Worm (Caenorhabditis elegans) whole organism, L1 larva: ENCODE measurements around the gene lgc-41.
A peak's percentile ranks its signal among the peaks of the same experiment; 100 is the strongest.

ENCODE experiments used
- C04F5.9 ChIP-seq: sonication (generic microtip); optimal IDR thresholded peaks from 2 replicates; lab custom pipeline; 2016; ENCODE audit warnings: missing genetic modification characterization, missing compliant biosample characterization
- F16B12.6 ChIP-seq: fragments of 150-350 bp; optimal IDR thresholded peaks from 2 replicates; lab custom pipeline; 2014; ENCODE audit warnings: missing biosample characterization, missing genetic modification characterization
- Y116A8C.19 ChIP-seq: sonication (generic microtip); optimal IDR thresholded peaks from 2 replicates; lab custom pipeline; 2016; ENCODE audit warnings: missing compliant biosample characterization, missing genetic modification characterization, borderline replicate concordance
- alr-1 ChIP-seq: fragments of 200-800 bp; sonication (Bioruptor generic); optimal IDR thresholded peaks from 2 replicates; lab custom pipeline; 2018; ENCODE audit warnings: borderline replicate concordance, mild to moderate bottlenecking, missing genetic modification characterization, missing compliant biosample characterization
- aly-2 ChIP-seq: fragments of 150-350 bp; optimal IDR thresholded peaks from 2 replicates; lab custom pipeline; 2014; ENCODE audit warnings: missing biosample characterization, missing genetic modification characterization
- ama-1 ChIP-seq: fragments of 150-350 bp; optimal IDR thresholded peaks from 2 replicates; lab custom pipeline; 2014
- ceh-63 ChIP-seq: fragments of 200-800 bp; sonication (Bioruptor generic); optimal IDR thresholded peaks from 2 replicates; lab custom pipeline; 2018; ENCODE audit warnings: mild to moderate bottlenecking, missing genetic modification characterization, missing compliant biosample characterization
- ceh-88 ChIP-seq: fragments of 200-800 bp; sonication (Bioruptor generic); IDR thresholded peaks from 2 replicates; pipeline ENCODE4 v1.3.6; 2022; ENCODE audit warnings: missing genetic modification characterization, missing compliant biosample characterization
- ces-1 ChIP-seq: fragments of 150-350 bp; optimal IDR thresholded peaks from 2 replicates; lab custom pipeline; 2014; ENCODE audit warnings: missing biosample characterization, missing genetic modification reagents, missing genetic modification characterization
- dpl-1 ChIP-seq, 3 experiments: fragments of 150-350 bp in 2 of 3; sonication (generic microtip) in 1 of 3; optimal IDR thresholded peaks; 2 replicates each; lab custom pipeline; 2014 to 2017; ENCODE audit warnings: missing biosample characterization in 3 of 3, missing genetic modification characterization in 3 of 3, missing genetic modification reagents in 3 of 3
- dsc-1 ChIP-seq: sonication (generic microtip); optimal IDR thresholded peaks from 2 replicates; lab custom pipeline; 2016; ENCODE audit warnings: mild to moderate bottlenecking, missing genetic modification characterization, missing compliant biosample characterization
- efl-1 ChIP-seq, 4 experiments: fragments of 150-350 bp; optimal IDR thresholded peaks in 3 of 4; peaks in 1 of 4; 1 replicate in 1 of 4; 2 replicates in 3 of 4; lab custom pipeline; 2014; ENCODE audit warnings: missing biosample characterization in 2 of 4, missing genetic modification characterization in 2 of 4, missing genetic modification reagents in 2 of 4
- efl-3 ChIP-seq: fragments of 200-800 bp; sonication (Bioruptor generic); optimal IDR thresholded peaks from 2 replicates; lab custom pipeline; 2018; ENCODE audit warnings: mild to moderate bottlenecking, missing genetic modification characterization, missing compliant biosample characterization
- egl-13 ChIP-seq: sonication (generic microtip); optimal IDR thresholded peaks from 2 replicates; lab custom pipeline; 2016; ENCODE audit warnings: missing genotype, missing genetic modification reagents, missing genetic modification characterization, missing compliant biosample characterization
- elt-2 ChIP-seq: sonication (generic microtip); optimal IDR thresholded peaks from 2 replicates; lab custom pipeline; 2016; ENCODE audit warnings: missing genetic modification characterization, mild to moderate bottlenecking, inconsistent platforms, missing compliant biosample characterization, missing genetic modification reagents
- fos-1 ChIP-seq: fragments of 150-350 bp; optimal IDR thresholded peaks from 2 replicates; lab custom pipeline; 2014; ENCODE audit warnings: missing biosample characterization, missing genetic modification characterization
- grh-1 ChIP-seq: fragments of 200-800 bp; sonication (Bioruptor generic); IDR thresholded peaks from 2 replicates; pipeline ENCODE4 v1.3.6; 2022; ENCODE audit warnings: missing genetic modification reagents, missing genetic modification characterization, missing compliant biosample characterization
- hlh-17 ChIP-seq: fragments of 200-800 bp; sonication (Bioruptor generic); optimal IDR thresholded peaks from 2 replicates; lab custom pipeline; 2018; ENCODE audit warnings: missing genetic modification characterization, mild to moderate bottlenecking, missing compliant biosample characterization, moderate library complexity, borderline replicate concordance
- isw-1 ChIP-seq: fragments of 200-800 bp; sonication (Bioruptor generic); IDR thresholded peaks from 2 replicates; pipeline ENCODE4 v1.3.6; 2022; ENCODE audit warnings: missing genetic modification characterization, missing compliant biosample characterization
- jun-1 ChIP-seq: fragments of 150-350 bp; optimal IDR thresholded peaks from 2 replicates; lab custom pipeline; 2014; ENCODE audit warnings: missing biosample characterization, missing genetic modification reagents, missing genetic modification characterization
- lin-14 ChIP-seq: fragments of 200-800 bp; sonication (Bioruptor generic); optimal IDR thresholded peaks from 2 replicates; lab custom pipeline; 2018; ENCODE audit warnings: mild to moderate bottlenecking, missing genetic modification characterization, moderate library complexity, missing compliant biosample characterization
- lin-15B ChIP-seq: fragments of 150-350 bp; sonication (generic microtip); optimal IDR thresholded peaks from 3 replicates; lab custom pipeline; 2014; ENCODE audit warnings: missing biosample characterization, missing genetic modification characterization
- lin-35 ChIP-seq, 2 experiments: fragments of 150-350 bp; optimal IDR thresholded peaks; 2 replicates each; lab custom pipeline; 2014; ENCODE audit warnings: missing biosample characterization in 2 of 2, missing genetic modification characterization in 2 of 2, missing genetic modification reagents in 2 of 2
- lsy-2 ChIP-seq, 2 experiments: fragments of 150-350 bp; optimal IDR thresholded peaks; 2 replicates each; lab custom pipeline; 2014; ENCODE audit warnings: missing biosample characterization in 2 of 2, missing genetic modification characterization in 2 of 2
- mdl-1 ChIP-seq, 2 experiments: fragments of 150-350 bp; optimal IDR thresholded peaks; 2 replicates each; lab custom pipeline; 2014 to 2017; ENCODE audit warnings: missing biosample characterization in 2 of 2, missing genetic modification characterization in 2 of 2, inconsistent platforms in 1 of 2
- nhr-20 ChIP-seq: sonication (generic microtip); optimal IDR thresholded peaks from 2 replicates; lab custom pipeline; 2016; ENCODE audit warnings: mild to moderate bottlenecking, missing genetic modification characterization, missing compliant biosample characterization
- nhr-237 ChIP-seq: fragments of 150-350 bp; optimal IDR thresholded peaks from 2 replicates; lab custom pipeline; 2014; ENCODE audit warnings: missing biosample characterization, missing genetic modification characterization
- nhr-28 ChIP-seq: fragments of 150-350 bp; optimal IDR thresholded peaks from 2 replicates; lab custom pipeline; 2014; ENCODE audit warnings: missing biosample characterization, missing genetic modification characterization
- nhr-71 ChIP-seq: sonication (generic microtip); optimal IDR thresholded peaks from 2 replicates; lab custom pipeline; 2016; ENCODE audit warnings: mild to moderate bottlenecking, missing genetic modification characterization, moderate library complexity, missing compliant biosample characterization
- nhr-76 ChIP-seq: sonication (generic microtip); optimal IDR thresholded peaks from 2 replicates; lab custom pipeline; 2017; ENCODE audit warnings: missing biosample characterization, missing genetic modification characterization
- nhr-85 ChIP-seq: sonication (generic microtip); peaks from one replicate; lab custom pipeline; 2016; ENCODE audit warnings: missing genetic modification characterization, inconsistent platforms, missing compliant biosample characterization
- nhr-90 ChIP-seq: sonication (generic microtip); optimal IDR thresholded peaks from 2 replicates; lab custom pipeline; 2016; ENCODE audit warnings: mild to moderate bottlenecking, missing genetic modification characterization, missing compliant biosample characterization; ENCODE audit not compliant: poor library complexity
- pag-3 ChIP-seq: sonication (generic microtip); optimal IDR thresholded peaks from 2 replicates; lab custom pipeline; 2017; ENCODE audit warnings: missing genetic modification characterization, mild to moderate bottlenecking, missing compliant biosample characterization, antibody characterized with exemption, borderline replicate concordance; ENCODE audit not compliant: insufficient read depth
- pax-3 ChIP-seq: fragments of 200-800 bp; sonication (Bioruptor generic); optimal IDR thresholded peaks from 2 replicates; lab custom pipeline; 2018; ENCODE audit warnings: mild to moderate bottlenecking, missing genetic modification characterization, moderate library complexity, missing compliant biosample characterization
- pqm-1 ChIP-seq: sonication (generic microtip); optimal IDR thresholded peaks from 3 replicates; lab custom pipeline; 2017; ENCODE audit warnings: missing biosample characterization, missing genetic modification characterization
- skn-1 ChIP-seq: fragments of 150-350 bp; optimal IDR thresholded peaks from 2 replicates; lab custom pipeline; 2014; ENCODE audit warnings: missing biosample characterization, missing genetic modification characterization
- snpc-4 ChIP-seq: fragments of 150-350 bp; optimal IDR thresholded peaks from 2 replicates; lab custom pipeline; 2014; ENCODE audit warnings: missing biosample characterization, missing genetic modification characterization
- sox-4 ChIP-seq: sonication (generic microtip); optimal IDR thresholded peaks from 2 replicates; lab custom pipeline; 2016; ENCODE audit warnings: missing genetic modification characterization, missing compliant biosample characterization
- sptf-1 ChIP-seq: fragments of 150-350 bp; optimal IDR thresholded peaks from 2 replicates; lab custom pipeline; 2014; ENCODE audit warnings: missing biosample characterization, missing genetic modification characterization
- sup-37 ChIP-seq: fragments of 200-800 bp; sonication (Bioruptor generic); optimal IDR thresholded peaks from 2 replicates; lab custom pipeline; 2018; ENCODE audit warnings: mild to moderate bottlenecking, missing genetic modification characterization, missing compliant biosample characterization
- swsn-7 ChIP-seq: sonication (generic microtip); optimal IDR thresholded peaks from 2 replicates; lab custom pipeline; 2016; ENCODE audit warnings: missing genetic modification characterization, missing compliant biosample characterization
- tbx-2 ChIP-seq: sonication (generic microtip); optimal IDR thresholded peaks from 2 replicates; lab custom pipeline; 2016; ENCODE audit warnings: missing genetic modification characterization, missing compliant biosample characterization
- tlp-1 ChIP-seq: fragments of 150-350 bp; optimal IDR thresholded peaks from 2 replicates; lab custom pipeline; 2014; ENCODE audit warnings: missing biosample characterization, missing genetic modification characterization
- unc-30 ChIP-seq: sonication (generic microtip); optimal IDR thresholded peaks from 2 replicates; lab custom pipeline; 2017; ENCODE audit warnings: missing biosample characterization, missing genetic modification characterization
- unc-62 ChIP-seq: fragments of 150-350 bp; optimal IDR thresholded peaks from 2 replicates; lab custom pipeline; 2014; ENCODE audit warnings: missing biosample characterization, missing genetic modification reagents, missing genetic modification characterization
- vab-15 ChIP-seq: sonication (generic microtip); optimal IDR thresholded peaks from 2 replicates; lab custom pipeline; 2017; ENCODE audit warnings: missing genotype, mild to moderate bottlenecking, missing genetic modification characterization, missing compliant biosample characterization
- ztf-4 ChIP-seq: fragments of 150-350 bp; optimal IDR thresholded peaks from 2 replicates; lab custom pipeline; 2014; ENCODE audit warnings: missing biosample characterization, missing genetic modification characterization

lgc-41 gene

DNA sequence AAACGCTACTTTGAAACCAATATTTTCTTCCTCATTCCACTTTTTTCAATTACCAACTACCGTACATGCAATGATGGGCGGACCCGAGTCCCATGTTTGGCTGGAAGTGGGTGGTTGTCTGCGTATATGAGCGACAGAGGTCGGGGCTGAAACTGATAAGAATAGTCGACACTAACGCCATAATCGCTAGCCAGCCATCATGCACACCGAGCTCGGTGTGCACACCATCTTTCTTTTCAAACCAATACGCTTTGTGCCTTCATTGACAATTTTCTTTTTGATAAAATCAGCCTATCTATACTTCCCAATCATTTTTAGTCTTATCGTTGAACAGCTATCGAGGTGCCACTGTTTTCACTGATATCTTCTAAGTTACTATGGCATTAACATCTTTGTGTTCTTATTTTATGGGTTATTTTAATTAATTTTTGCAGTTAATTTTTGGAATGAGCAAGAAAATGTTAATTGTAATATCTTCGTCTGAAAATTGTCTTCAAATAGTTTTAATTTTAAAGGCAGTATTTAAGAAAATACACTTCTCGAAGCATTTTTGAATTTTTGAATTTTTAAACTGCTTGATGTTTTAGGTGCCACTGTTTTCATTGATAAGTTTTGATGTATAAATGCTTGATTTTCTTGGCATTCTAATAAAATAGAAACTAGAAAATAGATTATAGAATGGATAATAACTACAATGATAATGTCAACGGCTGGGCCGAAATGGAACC is 26.7 kb downstream of the lgc-41 start, which contains the start of gene elt-2:
Gene elt-2 (plus strand): TSS at position 678 of the 728 bp plus-strand sequence.
- TF ChIP-seq C04F5.9 (no peak), lin-35 (GFP tag; optimal IDR thresholded peaks at IDR 0.05; lab: Kevin White, UChicago) (peak in 1 of 2 experiments; percentile 49), unc-30 (tag; lab: Kevin White, UChicago) (no peak), swsn-7 (tag; lab: Kevin White, UChicago) (no peak), nhr-90 (tag; lab: Kevin White, UChicago) (peak; percentile 21), lin-14 (GFP tag; lab: Kevin White, UChicago) (no peak), skn-1 (no peak), efl-3 (GFP tag; lab: Kevin White, UChicago) (no peak), nhr-71 (peak; percentile 19), elt-2 (tag; lab: Kevin White, UChicago) (no peak), dpl-1 (GFP tag; optimal IDR thresholded peaks at IDR 0.05; lab: Kevin White, UChicago) (no peak), ceh-63 (no peak), pag-3 (tag; lab: Kevin White, UChicago) (no peak), F16B12.6 (tag; lab: Kevin White, UChicago) (no peak), nhr-20 (peak; percentile 21), ama-1 (no peak), pqm-1 (peak; percentile 47), nhr-28 (no peak), isw-1 (GFP tag; lab: Robert Waterston, UW) (no peak), sox-4 (tag; lab: Kevin White, UChicago) (no peak), vab-15 (no peak), pax-3 (tag; lab: Kevin White, UChicago) (peak; percentile 23), grh-1 (no peak), tbx-2 (no peak), nhr-76 (tag; lab: Kevin White, UChicago) (no peak), mdl-1 (tag; optimal IDR thresholded peaks at IDR 0.05; lab: Kevin White, UChicago) (no peak), Y116A8C.19 (tag; lab: Kevin White, UChicago) (no peak), snpc-4 (tag; lab: Kevin White, UChicago) (no peak), nhr-237 (tag; lab: Kevin White, UChicago) (no peak), sup-37 (GFP tag; lab: Kevin White, UChicago) (no peak), jun-1 (tag; lab: Kevin White, UChicago) (peak; percentile 73), alr-1 (tag; lab: Kevin White, UChicago) (no peak), lsy-2 (tag; optimal IDR thresholded peaks at IDR 0.05; lab: Kevin White, UChicago) (peak in 1 of 2 experiments; percentile 16)

DNA sequence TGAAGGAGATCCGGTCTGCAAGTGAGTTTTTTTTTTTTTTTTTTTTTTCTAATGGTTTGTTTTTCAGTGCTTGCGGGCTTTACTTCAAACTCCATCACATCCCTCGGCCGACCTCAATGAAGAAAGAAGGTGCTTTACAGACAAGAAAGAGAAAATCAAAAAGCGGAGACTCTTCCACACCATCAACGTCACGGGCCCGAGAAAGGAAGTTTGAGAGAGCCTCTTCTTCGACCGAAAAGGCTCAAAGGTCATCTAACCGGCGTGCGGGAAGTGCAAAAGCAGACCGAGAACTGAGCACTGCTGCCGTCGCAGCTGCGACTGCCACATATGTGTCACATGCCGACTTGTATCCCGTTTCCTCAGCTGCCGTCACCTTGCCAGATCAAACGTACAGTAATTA is 28.2 kb downstream of the lgc-41 start:
- TF ChIP-seq efl-1 (optimal IDR thresholded peaks at IDR 0.05; lab: Kevin White, UChicago) (no peak), efl-1 (GFP tag; optimal IDR thresholded peaks at IDR 0.05 in 1 of 2; lab: Kevin White, UChicago) (peak in 1 of 2 experiments; percentile 50), grh-1 (no peak)

DNA sequence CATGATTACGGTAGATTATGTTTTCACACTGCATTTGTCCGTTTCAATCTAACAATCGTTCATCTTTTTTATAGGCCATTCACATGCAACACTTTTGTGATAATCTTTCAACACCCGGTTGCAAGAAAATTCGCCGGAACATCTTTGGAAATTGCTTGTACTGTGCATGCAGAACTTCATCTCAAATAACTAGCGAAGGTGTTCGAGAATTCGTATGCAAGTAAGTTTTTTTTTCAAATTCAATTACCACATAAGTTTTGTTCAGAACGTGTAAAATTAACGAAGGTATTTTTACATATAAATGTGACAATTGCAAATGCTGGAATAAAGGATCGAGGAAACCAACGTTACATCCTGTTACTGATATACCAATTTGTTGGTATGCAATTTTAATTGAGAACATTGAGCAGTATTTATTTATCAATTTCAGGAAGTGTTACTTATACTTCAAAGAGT is 31.3 kb downstream of the lgc-41 start, which contains the start of gene C33D3.3:
Gene C33D3.3 (plus strand): TSS at position 51 of the 456 bp plus-strand sequence.
- TF ChIP-seq skn-1: no peak

DNA sequence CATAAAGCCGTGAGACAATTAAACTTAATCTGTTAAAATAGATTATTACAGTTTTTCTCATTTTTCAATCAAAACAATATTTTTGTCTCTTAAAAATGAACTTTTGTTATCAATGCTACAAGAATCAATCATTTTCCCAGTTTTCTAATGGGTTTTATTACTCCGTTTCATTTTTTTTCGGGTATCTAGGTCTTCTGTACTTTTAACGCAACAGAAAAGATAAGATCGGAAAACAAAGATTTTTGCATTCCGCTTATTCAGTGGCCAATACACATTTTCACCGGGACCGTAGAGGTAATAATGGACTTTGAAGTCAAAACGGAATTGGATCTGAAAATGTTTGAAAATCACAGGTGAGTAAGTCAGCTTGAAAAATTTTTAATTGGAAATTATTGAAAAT is 34.7 kb downstream of the lgc-41 start, which contains the start of gene C33D3.4:
Gene C33D3.4 (plus strand): TSS at position 301 of the 400 bp plus-strand sequence.
- TF ChIP-seq unc-62: no peak
- TF ChIP-seq egl-13: no peak
- TF ChIP-seq dsc-1 (tag; lab: Kevin White, UChicago): no peak
- TF ChIP-seq tlp-1 (tag; lab: Kevin White, UChicago): no peak
- TF ChIP-seq nhr-90 (tag; lab: Kevin White, UChicago): no peak
- no peak for TF ChIP-seq mdl-1 (tag; optimal IDR thresholded peaks at IDR 0.05; lab: Kevin White, UChicago)
- no peak for TF ChIP-seq fos-1
- no peak for TF ChIP-seq aly-2 (tag; lab: Kevin White, UChicago)
- TF ChIP-seq nhr-85 (tag; lab: Kevin White, UChicago): no peak
- no peak for TF ChIP-seq jun-1 (tag; lab: Kevin White, UChicago)
- TF ChIP-seq ceh-88 (GFP tag; lab: Robert Waterston, UW): no peak
- TF ChIP-seq ztf-4 (tag; lab: Kevin White, UChicago): no peak
- TF ChIP-seq hlh-17 (GFP tag; lab: Kevin White, UChicago): no peak
- TF ChIP-seq pqm-1: no peak
- TF ChIP-seq isw-1 (GFP tag; lab: Robert Waterston, UW): no peak
- no peak for TF ChIP-seq sptf-1
- no peak for TF ChIP-seq lin-15B (tag; lab: Kevin White, UChicago)
- no peak for TF ChIP-seq ces-1
